Worm (Caenorhabditis elegans): ENCODE results near the gene glb-28.

ce11 chrX:15297396-15297827 is 19.6 kb downstream of the glb-28 start:
- TF ChIP-seq ama-1 (optimal IDR thresholded peaks at IDR 0.05) (no peak), pes-1 (GFP tag; IDR thresholded peaks at IDR 0.05) (peak; percentile 87), hnd-1 (tag; optimal IDR thresholded peaks at IDR 0.05) (peak; percentile 55), tbx-37 (GFP tag; conservative IDR thresholded peaks at IDR 0.05) (peak; percentile 79), hmg-4 (GFP tag; optimal IDR thresholded peaks at IDR 0.05) (peak; percentile 78), B0310.2 (tag; optimal IDR thresholded peaks at IDR 0.05) (peak; percentile 77), hmbx-1 (tag; optimal IDR thresholded peaks at IDR 0.05) (peak; percentile 37), ceh-13 (GFP tag; optimal IDR thresholded peaks at IDR 0.05) (peak; percentile 69)
